Fruit fly (Drosophila melanogaster): Measurements from ENCODE around the gene Pax.
A peak's percentile ranks its signal among the peaks of the same experiment; 100 is the strongest.

The Pax gene

dm6 chr2L:19386106-19386715 is 40.2 kb downstream of the Pax start, which contains the start of gene fon:
TSS of gene fon (minus strand) at chr2L:19386205.
- TF ChIP-seq CG4496 (GFP tag; IDR thresholded peaks at IDR 0.05) (no peak), CG14655 (GFP tag; optimal IDR thresholded peaks at IDR 0.05) (no peak), CG10348 (GFP tag; IDR thresholded peaks at IDR 0.05) (no peak), Pif1B (GFP tag; optimal IDR thresholded peaks at IDR 0.05) (no peak), CG8159 (tag; optimal IDR thresholded peaks at IDR 0.05) (no peak)

- no peak for TF ChIP-seq Pif1B (GFP tag; optimal IDR thresholded peaks at IDR 0.05)
- TF ChIP-seq rn (GFP tag; IDR thresholded peaks at IDR 0.05): no peak
- no peak for TF ChIP-seq CG8159 (tag; optimal IDR thresholded peaks at IDR 0.05)
- no peak for TF ChIP-seq Snoo (tag; optimal IDR thresholded peaks at IDR 0.05)
- no peak for TF ChIP-seq Ets98B (GFP tag; IDR thresholded peaks at IDR 0.05)
- TF ChIP-seq CG12605 (GFP tag; IDR thresholded peaks at IDR 0.05): no peak
- no peak for TF ChIP-seq CG14655 (GFP tag; optimal IDR thresholded peaks at IDR 0.05)
- TF ChIP-seq gl (tag; optimal IDR thresholded peaks at IDR 0.05): no peak
- no peak for TF ChIP-seq CG13204 (GFP tag; optimal IDR thresholded peaks at IDR 0.05)
- no peak for TF ChIP-seq CG34367 (tag; optimal IDR thresholded peaks at IDR 0.05)
Observed at dm6 chr2L:19382353-19382752, 44.0 kb downstream of the Pax start.

- TF ChIP-seq CG17806 (tag; optimal IDR thresholded peaks at IDR 0.05) (no peak), CG10348 (GFP tag; IDR thresholded peaks at IDR 0.05) (no peak)
Observed at dm6 chr2L:19380630-19381029, 45.8 kb downstream of the Pax start, which contains the start of gene CG17350. TSS of gene CG17350 (plus strand) at chr2L:19380930.

- no peak for TF ChIP-seq CG32121 (GFP tag; IDR thresholded peaks at IDR 0.05)
- no peak for TF ChIP-seq Pif1A (GFP tag; optimal IDR thresholded peaks at IDR 0.05)
- TF ChIP-seq CG4496 (GFP tag; IDR thresholded peaks at IDR 0.05): no peak
- no peak for TF ChIP-seq D1 (tag; optimal IDR thresholded peaks at IDR 0.05)
- no peak for TF ChIP-seq CG8159 (tag; optimal IDR thresholded peaks at IDR 0.05)
- no peak for TF ChIP-seq EcR (GFP tag; optimal IDR thresholded peaks at IDR 0.05)
- no peak for TF ChIP-seq Ets98B (GFP tag; IDR thresholded peaks at IDR 0.05)
- TF ChIP-seq CG14655 (GFP tag; optimal IDR thresholded peaks at IDR 0.05): no peak
- TF ChIP-seq CG34367 (tag; optimal IDR thresholded peaks at IDR 0.05): no peak
- TF ChIP-seq CG8301 (tag; optimal IDR thresholded peaks at IDR 0.05): no peak
- TF ChIP-seq gl (tag; optimal IDR thresholded peaks at IDR 0.05): no peak
- no peak for TF ChIP-seq CG10348 (GFP tag; IDR thresholded peaks at IDR 0.05)
- no peak for TF ChIP-seq CG13204 (GFP tag; optimal IDR thresholded peaks at IDR 0.05)
- no peak for TF ChIP-seq fd96Ca (GFP tag; IDR thresholded peaks at IDR 0.05)
- no peak for TF ChIP-seq rn (GFP tag; IDR thresholded peaks at IDR 0.05)
Observed at dm6 chr2L:19378620-19379019, 47.8 kb downstream of the Pax start.

dm6 chr2L:19377129-19378083 is 49.0 kb downstream of the Pax start:
- TF ChIP-seq Snoo (tag; optimal IDR thresholded peaks at IDR 0.05) (no peak), EcR (GFP tag; optimal IDR thresholded peaks at IDR 0.05) (no peak), CG10348 (GFP tag; IDR thresholded peaks at IDR 0.05) (no peak), gl (tag; optimal IDR thresholded peaks at IDR 0.05) (no peak), CG12605 (GFP tag; IDR thresholded peaks at IDR 0.05) (no peak), CG9948 (tag; optimal IDR thresholded peaks at IDR 0.05) (peak; percentile 37), Ets98B (GFP tag; IDR thresholded peaks at IDR 0.05) (no peak), Pif1A (GFP tag; optimal IDR thresholded peaks at IDR 0.05) (peak; percentile 15), rn (GFP tag; IDR thresholded peaks at IDR 0.05) (no peak), CG8301 (tag; optimal IDR thresholded peaks at IDR 0.05) (no peak), CG14655 (GFP tag; optimal IDR thresholded peaks at IDR 0.05) (peak; percentile 10), fd96Ca (GFP tag; IDR thresholded peaks at IDR 0.05) (no peak; the same call in 2 of the 3 replicates), CG4496 (GFP tag; IDR thresholded peaks at IDR 0.05) (no peak; the same call in 2 of the 3 replicates), CG13204 (GFP tag; optimal IDR thresholded peaks at IDR 0.05) (no peak), CG34367 (tag; optimal IDR thresholded peaks at IDR 0.05) (peak; percentile 21), D1 (tag; optimal IDR thresholded peaks at IDR 0.05) (no peak), CG8159 (tag; optimal IDR thresholded peaks at IDR 0.05) (peak; percentile 55), CG15710 (tag; optimal IDR thresholded peaks at IDR 0.05) (peak; percentile 32), CG32121 (GFP tag; IDR thresholded peaks at IDR 0.05) (no peak), Pif1B (GFP tag; optimal IDR thresholded peaks at IDR 0.05) (no peak), CG17806 (tag; optimal IDR thresholded peaks at IDR 0.05) (peak; percentile 34)

- peak; percentile 70 for TF ChIP-seq CG8159 (tag; optimal IDR thresholded peaks at IDR 0.05)
- TF ChIP-seq Pif1B (GFP tag; optimal IDR thresholded peaks at IDR 0.05): peak; percentile 51
- TF ChIP-seq CG32121 (GFP tag; IDR thresholded peaks at IDR 0.05): peak; percentile 48
- TF ChIP-seq CG12605 (GFP tag; IDR thresholded peaks at IDR 0.05): peak; percentile 70
- TF ChIP-seq CG9948 (tag; optimal IDR thresholded peaks at IDR 0.05): peak; percentile 56
- peak; percentile 49 for TF ChIP-seq CG34367 (tag; optimal IDR thresholded peaks at IDR 0.05)
- peak; percentile 84 for TF ChIP-seq CG14655 (GFP tag; optimal IDR thresholded peaks at IDR 0.05)
- TF ChIP-seq gl (tag; optimal IDR thresholded peaks at IDR 0.05): peak; percentile 9
- peak; percentile 82 for TF ChIP-seq Ets98B (GFP tag; IDR thresholded peaks at IDR 0.05)
- peak; percentile 64 for TF ChIP-seq CG17806 (tag; optimal IDR thresholded peaks at IDR 0.05)
- peak; percentile 32 for TF ChIP-seq Snoo (tag; optimal IDR thresholded peaks at IDR 0.05)
- peak; percentile 88 for TF ChIP-seq fd96Ca (GFP tag; IDR thresholded peaks at IDR 0.05)
- TF ChIP-seq CG4496 (GFP tag; IDR thresholded peaks at IDR 0.05): peak; percentile 81
- TF ChIP-seq CG10348 (GFP tag; IDR thresholded peaks at IDR 0.05): no peak
- TF ChIP-seq CG13204 (GFP tag; optimal IDR thresholded peaks at IDR 0.05): no peak
- no peak for TF ChIP-seq D1 (tag; optimal IDR thresholded peaks at IDR 0.05)
- TF ChIP-seq CG15710 (tag; optimal IDR thresholded peaks at IDR 0.05): peak; percentile 52
- TF ChIP-seq CG8301 (tag; optimal IDR thresholded peaks at IDR 0.05): peak; percentile 80
- TF ChIP-seq Pif1A (GFP tag; optimal IDR thresholded peaks at IDR 0.05): peak; percentile 67
- TF ChIP-seq rn (GFP tag; IDR thresholded peaks at IDR 0.05): no peak
- no peak for TF ChIP-seq EcR (GFP tag; optimal IDR thresholded peaks at IDR 0.05)
Observed at dm6 chr2L:19376145-19376544, 50.3 kb downstream of the Pax start.
